Fruit fly (Drosophila melanogaster) whole organism, wandering third instar larva: ENCODE measurements around the gene ATP7.

ENCODE experiments used
- Dfd ChIP-seq: fragments of >200 bp; optimal IDR thresholded peaks from 2 replicates; lab custom pipeline; 2017; ENCODE audit warnings: missing biosample characterization, missing genetic modification characterization
- Myc ChIP-seq: fragments of >200 bp; optimal IDR thresholded peaks from 2 replicates; lab custom pipeline; 2017
- OdsH ChIP-seq: fragments of 200-800 bp; sonication (Bioruptor generic); optimal IDR thresholded peaks from 2 replicates; lab custom pipeline; 2016; ENCODE audit warnings: missing biosample characterization, mild to moderate bottlenecking, missing genetic modification characterization
- dl ChIP-seq, 2 experiments: fragments of 175-275, 200-275 bp in 1 of 2; fragments of 200-275 bp in 1 of 2; sonication (Bioruptor generic); optimal IDR thresholded peaks; lab custom pipeline; 2018; ENCODE audit warnings: mild to moderate bottlenecking in 2 of 2, missing biosample characterization in 2 of 2, missing genetic modification characterization in 2 of 2, moderate library complexity in 2 of 2; ENCODE audit not compliant: partially characterized antibody in 2 of 2, insufficient read depth in 1 of 2
- h ChIP-seq: fragments of 200-800 bp; sonication (Bioruptor generic); optimal IDR thresholded peaks from 3 replicates; lab custom pipeline; 2016; ENCODE audit warnings: missing biosample characterization, mild to moderate bottlenecking, missing genetic modification characterization
- pan ChIP-seq: fragments of >200 bp; optimal IDR thresholded peaks from 2 replicates; lab custom pipeline; 2017
- psq ChIP-seq: fragments of 200-800 bp; sonication (Bioruptor generic); optimal IDR thresholded peaks from 3 replicates; lab custom pipeline; 2017; ENCODE audit warnings: missing biosample characterization, mild to moderate bottlenecking, missing genetic modification characterization, moderate library complexity
- rgr ChIP-seq: fragments of 200-800 bp; sonication (Bioruptor generic); optimal IDR thresholded peaks from 3 replicates; lab custom pipeline; 2016; ENCODE audit warnings: missing biosample characterization, mild to moderate bottlenecking, missing genetic modification characterization

DNA sequence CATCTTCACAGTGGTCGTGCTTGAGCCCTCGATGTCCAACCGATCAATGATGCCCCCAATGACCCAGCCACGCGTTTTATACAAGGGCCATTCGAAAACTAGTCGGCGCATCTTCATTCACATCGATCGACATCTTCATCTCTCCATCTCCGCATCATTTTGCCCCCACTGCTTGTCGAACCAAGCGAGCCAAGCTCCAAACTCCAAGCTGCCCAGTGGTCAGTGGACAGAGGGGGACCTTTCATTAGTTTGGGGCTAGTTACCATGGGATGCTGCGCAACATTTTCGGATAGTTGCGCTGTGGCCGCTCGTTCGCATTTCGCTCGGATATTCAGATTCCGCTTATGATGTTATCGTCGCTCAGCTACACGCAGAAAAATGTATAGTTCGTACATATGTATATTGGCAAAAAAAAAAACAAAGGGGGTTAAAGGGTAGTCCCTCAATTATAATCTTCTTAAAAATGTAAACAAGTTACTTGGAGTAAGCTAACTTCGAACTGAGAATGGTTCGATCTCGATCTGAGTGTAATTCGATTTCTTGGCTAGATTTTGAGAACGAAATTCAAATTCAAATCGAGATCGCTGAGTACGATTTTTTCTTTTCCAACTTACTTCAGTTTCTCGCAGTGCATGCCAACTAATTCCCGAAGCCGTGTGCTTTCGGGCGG, 8.6 kb upstream of the ATP7 start, which contains the start of gene CG15740:
- TF ChIP-seq dl (GFP tag; optimal IDR thresholded peaks at IDR 0.05; lab: Kevin White, UChicago; ENCODE audit: insufficient read depth in 1 of 2, partially characterized antibody in 2 of 2) (no peak), Myc (no peak), rgr (GFP tag; lab: Kevin White, UChicago) (no peak), OdsH (GFP tag; lab: Kevin White, UChicago) (no peak), psq (GFP tag; lab: Kevin White, UChicago) (no peak), pan (lab: Kevin White, UChicago) (no peak), Dfd (GFP tag; lab: Kevin White, UChicago) (no peak), h (GFP tag; lab: Kevin White, UChicago) (no peak)
